Fruit fly (Drosophila melanogaster) whole organism, embryonic: ENCODE results near the gene CG18598.

ENCODE experiments used
- CG10366 ChIP-seq: fragments of 200-800 bp; sonication (Bioruptor generic); IDR thresholded peaks from 2 replicates; pipeline ENCODE4 v1.3.6; 2022; ENCODE audit warnings: missing biosample characterization, missing genetic modification characterization
- CG10543 ChIP-seq: fragments of 200-800 bp; sonication (Bioruptor generic); optimal IDR thresholded peaks from 3 replicates; lab custom pipeline; 2017; ENCODE audit warnings: missing biosample characterization, mild to moderate bottlenecking, missing genetic modification characterization, moderate library complexity
- CG11456 ChIP-seq: fragments of 200-800 bp; sonication (Bioruptor generic); IDR thresholded peaks from 3 replicates; pipeline ENCODE4 v1.3.6; 2022; ENCODE audit warnings: missing biosample characterization, missing genetic modification characterization
- CG11504 ChIP-seq: fragments of 200-800 bp; sonication (Bioruptor generic); optimal IDR thresholded peaks from 3 replicates; lab custom pipeline; 2019; ENCODE audit warnings: missing biosample characterization, mild to moderate bottlenecking, missing genetic modification characterization, moderate library complexity
- CG12219 ChIP-seq: fragments of 200-800 bp; sonication (Bioruptor generic); optimal IDR thresholded peaks from 3 replicates; lab custom pipeline; 2018; ENCODE audit warnings: missing biosample characterization, mild to moderate bottlenecking, missing genetic modification characterization
- CG12659 ChIP-seq: fragments of 200-800 bp; sonication (Bioruptor generic); optimal IDR thresholded peaks from 3 replicates; lab custom pipeline; 2017; ENCODE audit warnings: mild to moderate bottlenecking, missing biosample characterization, missing genetic modification reagents, missing genetic modification characterization
- CG12769 ChIP-seq: fragments of 200-800 bp; sonication (Bioruptor generic); optimal IDR thresholded peaks from 2 replicates; lab custom pipeline; 2019; ENCODE audit warnings: missing biosample characterization, mild to moderate bottlenecking, missing genetic modification characterization, moderate library complexity
- CG13894 ChIP-seq: fragments of 200-800 bp; sonication (Bioruptor generic); optimal IDR thresholded peaks from 3 replicates; lab custom pipeline; 2018; ENCODE audit warnings: missing biosample characterization, mild to moderate bottlenecking, missing genetic modification characterization, moderate library complexity
- CG15479 ChIP-seq: fragments of 200-800 bp; sonication (Bioruptor generic); optimal IDR thresholded peaks from 3 replicates; lab custom pipeline; 2019; ENCODE audit warnings: missing biosample characterization, mild to moderate bottlenecking, missing genetic modification characterization, moderate library complexity
- CG1603 ChIP-seq: fragments of 200-800 bp; sonication (Bioruptor generic); optimal IDR thresholded peaks from 2 replicates; lab custom pipeline; 2019; ENCODE audit warnings: missing biosample characterization, mild to moderate bottlenecking, missing genetic modification characterization, moderate library complexity
- CG31441 ChIP-seq: fragments of 200-800 bp; sonication (Bioruptor generic); IDR thresholded peaks from 2 replicates; pipeline ENCODE4 v1.3.6; 2022; ENCODE audit warnings: missing biosample characterization, missing genetic modification characterization
- CG3281 ChIP-seq: fragments of 200-800 bp; sonication (Bioruptor generic); optimal IDR thresholded peaks from 3 replicates; lab custom pipeline; 2017; ENCODE audit warnings: missing biosample characterization, mild to moderate bottlenecking, missing genetic modification characterization
- CG3407 ChIP-seq: fragments of 200-800 bp; sonication (Bioruptor generic); optimal IDR thresholded peaks from 2 replicates; lab custom pipeline; 2018; ENCODE audit warnings: missing biosample characterization, mild to moderate bottlenecking, missing genetic modification characterization
- CG34376 ChIP-seq: fragments of 200-800 bp; sonication (Bioruptor generic); optimal IDR thresholded peaks from 2 replicates; lab custom pipeline; 2018; ENCODE audit warnings: missing biosample characterization, mild to moderate bottlenecking, missing genetic modification characterization
- CG3847 ChIP-seq: fragments of 200-800 bp; sonication (Bioruptor generic); IDR thresholded peaks from 2 replicates; pipeline ENCODE4 v1.3.6; 2022; ENCODE audit warnings: missing biosample characterization, missing genetic modification characterization
- CG5180 ChIP-seq: fragments of 200-800 bp; sonication (Bioruptor generic); optimal IDR thresholded peaks from 3 replicates; lab custom pipeline; 2017; ENCODE audit warnings: missing biosample characterization, missing genetic modification characterization, mild to moderate bottlenecking, moderate library complexity, missing genetic modification reagents
- CG6175 ChIP-seq: fragments of 200-800 bp; sonication (Bioruptor generic); IDR thresholded peaks from 3 replicates; pipeline ENCODE4 v1.3.6; 2022; ENCODE audit warnings: missing biosample characterization, missing genetic modification characterization
- CG6791 ChIP-seq: fragments of 200-800 bp; sonication (Bioruptor generic); IDR thresholded peaks from 3 replicates; pipeline ENCODE4 v1.3.6; 2022; ENCODE audit warnings: missing biosample characterization, missing genetic modification characterization; ENCODE audit not compliant: partially characterized antibody
- CG7556 ChIP-seq: fragments of 200-800 bp; sonication (Bioruptor generic); optimal IDR thresholded peaks from 2 replicates; lab custom pipeline; 2017; ENCODE audit warnings: missing biosample characterization, mild to moderate bottlenecking, missing genetic modification characterization
- CG8359 ChIP-seq: fragments of 200-800 bp; sonication (Bioruptor generic); optimal IDR thresholded peaks from 2 replicates; lab custom pipeline; 2017; ENCODE audit warnings: missing biosample characterization, mild to moderate bottlenecking, missing genetic modification characterization, borderline replicate concordance
- CG8765 ChIP-seq: fragments of 200-800 bp; sonication (Bioruptor generic); IDR thresholded peaks from 2 replicates; pipeline ENCODE4 v1.3.6; 2022; ENCODE audit warnings: missing biosample characterization, missing genetic modification characterization
- CTCF ChIP-seq: fragments of 200-800 bp; sonication (Bioruptor generic); optimal IDR thresholded peaks from 2 replicates; lab custom pipeline; 2017; ENCODE audit warnings: missing biosample characterization, mild to moderate bottlenecking, missing genetic modification characterization, moderate library complexity
- HmgZ ChIP-seq: fragments of 200-800 bp; sonication (Bioruptor generic); optimal IDR thresholded peaks from 2 replicates; lab custom pipeline; 2018; ENCODE audit warnings: missing biosample characterization, mild to moderate bottlenecking, missing genetic modification characterization
- Hmx ChIP-seq: fragments of 200-800 bp; sonication (Bioruptor generic); optimal IDR thresholded peaks from 2 replicates; lab custom pipeline; 2016; ENCODE audit warnings: missing biosample characterization, missing genetic modification characterization
- Hr39 ChIP-seq: fragments of >200 bp; optimal IDR thresholded peaks from 2 replicates; lab custom pipeline; 2017
- Lhr ChIP-seq: fragments of 200-800 bp; sonication (Bioruptor generic); optimal IDR thresholded peaks from 3 replicates; lab custom pipeline; 2017; ENCODE audit warnings: mild to moderate bottlenecking, missing biosample characterization, missing genetic modification reagents, missing genetic modification characterization
- Mes4 ChIP-seq: fragments of 200-800 bp; sonication (Bioruptor generic); optimal IDR thresholded peaks from 2 replicates; lab custom pipeline; 2016; ENCODE audit warnings: missing biosample characterization, missing genetic modification characterization
- Mrtf ChIP-seq: fragments of 200-800 bp; sonication (Bioruptor generic); IDR thresholded peaks from 3 replicates; pipeline ENCODE4 v1.3.6; 2022; ENCODE audit warnings: missing biosample characterization, missing genetic modification characterization
- PHDP ChIP-seq: fragments of 200-800 bp; sonication (Bioruptor generic); optimal IDR thresholded peaks from 3 replicates; lab custom pipeline; 2018; ENCODE audit warnings: missing biosample characterization, mild to moderate bottlenecking, missing genetic modification characterization, moderate library complexity
- Sin3A ChIP-seq: fragments of >200 bp; optimal IDR thresholded peaks from 2 replicates; lab custom pipeline; 2018
- Six4 ChIP-seq: fragments of 200-800 bp; sonication (Bioruptor generic); optimal IDR thresholded peaks from 2 replicates; lab custom pipeline; 2016; ENCODE audit warnings: missing biosample characterization, missing genetic modification characterization
- Trl ChIP-seq, 3 experiments: fragments of >200 bp in 2 of 3; fragments of 200-800 bp in 1 of 3; sonication (Bioruptor generic) in 1 of 3; optimal IDR thresholded peaks; 2 replicates in 1 of 3; 3 replicates in 2 of 3; lab custom pipeline; 2016 to 2017; ENCODE audit warnings: missing biosample characterization in 1 of 3, missing genetic modification characterization in 1 of 3
- Xrp1 ChIP-seq: fragments of 200-800 bp; sonication (Bioruptor generic); IDR thresholded peaks from 2 replicates; pipeline ENCODE4 v1.3.6; 2022; ENCODE audit warnings: missing biosample characterization, missing genetic modification characterization
- cato ChIP-seq: fragments of 200-800 bp; sonication (Bioruptor generic); optimal IDR thresholded peaks from 2 replicates; lab custom pipeline; 2016; ENCODE audit warnings: missing biosample characterization, missing genetic modification characterization, borderline replicate concordance
- chif ChIP-seq, 2 experiments: fragments of 200-800 bp; sonication (Bioruptor generic); optimal IDR thresholded peaks; 3 replicates each; lab custom pipeline; 2016; ENCODE audit warnings: missing biosample characterization in 2 of 2, missing genetic modification characterization in 2 of 2
- chinmo ChIP-seq: fragments of 200-800 bp; sonication (Bioruptor generic); IDR thresholded peaks from 4 replicates; pipeline ENCODE4 v1.3.6; 2022; ENCODE audit warnings: missing biosample characterization, missing genetic modification characterization; ENCODE audit not compliant: partially characterized antibody
- crc ChIP-seq: fragments of 200-800 bp; sonication (Bioruptor generic); optimal IDR thresholded peaks from 2 replicates; lab custom pipeline; 2016; ENCODE audit warnings: missing biosample characterization, missing genetic modification characterization
- croc ChIP-seq: fragments of 200-800 bp; sonication (Bioruptor generic); conservative IDR thresholded peaks from 3 replicates; pipeline ENCODE4 v1.3.6; 2022; ENCODE audit warnings: missing biosample characterization, missing genetic modification characterization
- dmrt11E ChIP-seq: fragments of 200-800 bp; sonication (Bioruptor generic); optimal IDR thresholded peaks from 3 replicates; lab custom pipeline; 2018; ENCODE audit warnings: missing biosample characterization, mild to moderate bottlenecking, missing genetic modification characterization, moderate library complexity
- ems ChIP-seq: fragments of 200-800 bp; sonication (Bioruptor generic); optimal IDR thresholded peaks from 3 replicates; lab custom pipeline; 2016; ENCODE audit warnings: missing biosample characterization, missing genetic modification characterization
- eyg ChIP-seq: fragments of 200-800 bp; sonication (Bioruptor generic); optimal IDR thresholded peaks from 3 replicates; lab custom pipeline; 2016; ENCODE audit warnings: missing biosample characterization, missing genetic modification characterization
- fd3F ChIP-seq: fragments of 200-800 bp; sonication (Bioruptor generic); optimal IDR thresholded peaks from 2 replicates; lab custom pipeline; 2018; ENCODE audit warnings: missing biosample characterization, mild to moderate bottlenecking, missing genetic modification characterization, moderate library complexity
- grn ChIP-seq: fragments of 200-800 bp; sonication (Bioruptor generic); optimal IDR thresholded peaks from 3 replicates; lab custom pipeline; 2017; ENCODE audit warnings: missing biosample characterization, missing genetic modification characterization
- nerfin-2 ChIP-seq: fragments of 200-800 bp; sonication (Bioruptor generic); IDR thresholded peaks from 2 replicates; pipeline ENCODE4 v1.3.6; 2022; ENCODE audit warnings: missing biosample characterization, missing genetic modification characterization; ENCODE audit not compliant: partially characterized antibody
- pros ChIP-seq: fragments of 200-800 bp; sonication (Bioruptor generic); optimal IDR thresholded peaks from 3 replicates; lab custom pipeline; 2019; ENCODE audit warnings: missing biosample characterization, mild to moderate bottlenecking, missing genetic modification characterization, moderate library complexity
- pum ChIP-seq: fragments of 200-800 bp; sonication (Bioruptor generic); optimal IDR thresholded peaks from 2 replicates; lab custom pipeline; 2016; ENCODE audit warnings: missing biosample characterization, missing genetic modification characterization
- sens ChIP-seq: fragments of 200-800 bp; sonication (Bioruptor generic); peaks from one replicate; lab custom pipeline; 2016; ENCODE audit warnings: missing biosample characterization, missing genetic modification characterization
- slbo ChIP-seq: fragments of 200-800 bp; sonication (Bioruptor generic); IDR thresholded peaks from 2 replicates; pipeline ENCODE4 v1.3.6; 2022; ENCODE audit warnings: missing biosample characterization, missing genetic modification characterization
- yki ChIP-seq: fragments of >200 bp; optimal IDR thresholded peaks from 3 replicates; lab custom pipeline; 2018

Gene CG18598

DNA sequence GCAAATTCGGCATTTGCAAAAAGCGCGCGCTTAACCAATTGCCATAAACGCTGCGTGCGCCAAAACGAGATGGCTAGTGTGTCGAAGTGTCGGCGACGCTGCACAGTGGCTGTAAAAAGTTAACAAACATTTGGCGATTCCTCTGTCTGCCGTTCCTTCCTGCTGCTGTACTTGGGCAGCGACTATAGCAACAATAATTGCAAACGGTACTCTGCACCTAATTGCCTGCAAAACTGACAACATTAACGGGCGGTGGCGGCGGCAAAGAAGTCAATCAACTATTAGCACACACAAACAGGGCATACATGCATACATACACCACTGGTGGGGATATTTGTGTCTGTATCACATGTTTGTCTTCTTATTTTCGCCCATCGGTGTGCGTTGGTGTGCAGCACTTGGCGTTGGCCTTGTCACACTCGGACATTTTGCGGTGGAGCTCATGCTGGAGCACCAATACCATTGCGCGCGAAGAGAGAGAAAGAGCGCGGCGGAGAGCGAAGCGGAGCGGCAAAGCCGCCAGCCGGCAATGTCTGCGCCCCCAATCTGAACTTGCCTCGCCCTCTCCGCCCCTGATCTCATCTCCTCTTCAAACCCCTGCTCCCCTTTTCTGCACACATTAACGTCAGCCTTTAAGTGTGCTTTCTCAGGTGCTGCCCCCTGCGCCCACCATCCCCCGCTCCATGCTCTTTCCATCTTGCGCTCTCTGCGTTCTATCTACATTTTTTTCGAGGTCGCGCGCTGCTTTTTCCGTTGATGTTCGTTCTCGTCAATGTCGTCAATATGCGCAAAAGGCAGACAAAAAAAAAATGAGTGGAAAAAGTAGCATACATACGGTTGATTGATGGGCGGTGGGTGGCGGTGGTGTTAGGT lies 6.5 kb upstream of the CG18598 start (continued):
- TF ChIP-seq Xrp1 (GFP tag; lab: Robert Waterston, UW), result peak; percentile 5; the same call in 1 of the 2 replicates
- no peak for TF ChIP-seq Mrtf (GFP tag; lab: Robert Waterston, UW)
- peak; percentile 72 for TF ChIP-seq sens (GFP tag; lab: Kevin White, UChicago)
- TF ChIP-seq crc (GFP tag; lab: Kevin White, UChicago), result no peak
- peak; percentile 87 for TF ChIP-seq chinmo (GFP tag; lab: Robert Waterston, UW)
- TF ChIP-seq pros (GFP tag; lab: Kevin White, UChicago), result no peak
- TF ChIP-seq CG6791 (GFP tag; lab: Robert Waterston, UW), result no peak
- TF ChIP-seq CG5180 (GFP tag; lab: Kevin White, UChicago), result no peak
- TF ChIP-seq CG12659 (GFP tag; lab: Kevin White, UChicago), result peak; percentile 17
- TF ChIP-seq CG11456 (GFP tag; lab: Robert Waterston, UW), result 0 out of 3 replicates have a peak, but pooled peaks have one; percentile 42
- no peak for TF ChIP-seq eyg
- no peak for TF ChIP-seq fd3F (GFP tag; lab: Kevin White, UChicago)
- TF ChIP-seq CG10366, result no peak
- 0 out of 2 replicates have a peak, but pooled peaks have one; percentile 11 for TF ChIP-seq CG31441
- TF ChIP-seq CG8359 (GFP tag; lab: Kevin White, UChicago), result no peak
- TF ChIP-seq dmrt11E (tag; lab: Kevin White, UChicago), result no peak
- 0 out of 2 replicates have a peak, but pooled peaks have one; percentile 38 for TF ChIP-seq CG8765 (GFP tag; lab: Robert Waterston, UW)
- TF ChIP-seq CG1603 (tag; lab: Kevin White, UChicago), result peak; percentile 15
- TF ChIP-seq Six4 (GFP tag; lab: Kevin White, UChicago), result no peak
- peak; percentile 81 for TF ChIP-seq yki
- no peak for TF ChIP-seq pum (GFP tag; lab: Kevin White, UChicago)
- no peak for TF ChIP-seq Hr39 (lab: Kevin White, UChicago)
- TF ChIP-seq slbo (GFP tag; lab: Robert Waterston, UW), result peak; percentile 13; the same call in 1 of the 2 replicates
- TF ChIP-seq cato (GFP tag; lab: Kevin White, UChicago), result no peak
- peak; percentile 88 for TF ChIP-seq CG10543 (GFP tag; lab: Kevin White, UChicago)
- TF ChIP-seq CG3407 (GFP tag; lab: Kevin White, UChicago), result no peak
- TF ChIP-seq Trl (optimal IDR thresholded peaks at IDR 0.05; lab: Kevin White, UChicago), result peak; percentile 91 to 94
- TF ChIP-seq Trl (GFP tag; optimal IDR thresholded peaks at IDR 0.05; lab: Kevin White, UChicago), result peak; percentile 43
- TF ChIP-seq Hmx (GFP tag; lab: Kevin White, UChicago), result no peak
- peak; percentile 21; the same call in 1 of the 2 replicates for TF ChIP-seq CG3847
- TF ChIP-seq CG7556 (GFP tag; lab: Kevin White, UChicago), result no peak
- no peak for TF ChIP-seq Mes4 (GFP tag; lab: Kevin White, UChicago)
- TF ChIP-seq CG11504 (tag; lab: Kevin White, UChicago), result no peak
- no peak for TF ChIP-seq chif (GFP tag; optimal IDR thresholded peaks at IDR 0.05; lab: Kevin White, UChicago)
- TF ChIP-seq nerfin-2 (GFP tag; lab: Robert Waterston, UW), result no peak
- TF ChIP-seq Lhr (GFP tag; lab: Kevin White, UChicago), result no peak
- no peak for TF ChIP-seq ems
- no peak for TF ChIP-seq CG13894 (tag; lab: Kevin White, UChicago)
- TF ChIP-seq HmgZ (tag; lab: Kevin White, UChicago), result peak; percentile 46
- no peak for TF ChIP-seq CTCF (GFP tag; lab: Kevin White, UChicago)
- no peak for TF ChIP-seq grn
- no peak for TF ChIP-seq CG3281 (GFP tag; lab: Kevin White, UChicago)
- TF ChIP-seq croc, result no peak
- TF ChIP-seq CG6175 (GFP tag; lab: Robert Waterston, UW), result peak; percentile 95
- no peak for TF ChIP-seq CG12219 (GFP tag; lab: Kevin White, UChicago)
- TF ChIP-seq CG34376 (GFP tag; lab: Kevin White, UChicago), result peak; percentile 51
- TF ChIP-seq Sin3A, result no peak
- no peak for TF ChIP-seq CG15479 (GFP tag; lab: Kevin White, UChicago)
- peak; percentile 55 for TF ChIP-seq CG12769 (tag; lab: Kevin White, UChicago)
- no peak for TF ChIP-seq PHDP (tag; lab: Kevin White, UChicago)
